Worm (Caenorhabditis elegans): ENCODE results near the gene F52H2.1.

DNA sequence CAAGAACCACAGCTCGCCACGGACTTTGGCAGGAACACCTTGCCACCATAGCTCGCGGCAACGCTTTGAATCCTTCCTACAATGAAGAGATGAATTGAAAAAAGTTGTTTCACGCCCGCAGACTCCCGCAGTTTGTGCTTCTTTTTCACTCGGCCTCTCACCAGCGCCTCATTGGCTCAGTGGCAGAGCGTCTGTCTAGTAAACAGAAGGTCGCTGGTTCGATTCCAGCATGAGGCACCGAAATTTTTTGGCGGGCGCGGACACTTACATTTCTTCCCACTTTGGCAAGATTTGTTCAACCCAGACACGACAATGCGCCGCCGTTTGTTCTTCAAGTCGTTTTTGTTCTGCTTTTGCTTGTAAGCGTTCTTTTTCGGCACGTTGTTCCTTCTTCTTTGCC is 45.0 kb upstream of the F52H2.1 start:
- TF ChIP-seq sox-4 (tag; optimal IDR thresholded peaks at IDR 0.05): no peak
- TF ChIP-seq ceh-34 (tag; optimal IDR thresholded peaks at IDR 0.05): no peak
- TF ChIP-seq hlh-8 (tag; optimal IDR thresholded peaks at IDR 0.05): no peak
- no peak for TF ChIP-seq Y22D7AL.16 (tag; optimal IDR thresholded peaks at IDR 0.05)
- no peak for TF ChIP-seq che-1 (tag; optimal IDR thresholded peaks at IDR 0.05)
- no peak for TF ChIP-seq ceh-2 (tag; optimal IDR thresholded peaks at IDR 0.05)
- TF ChIP-seq madf-2 (tag; optimal IDR thresholded peaks at IDR 0.05): no peak
- TF ChIP-seq pag-3 (tag; optimal IDR thresholded peaks at IDR 0.05; ENCODE audit: borderline replicate concordance): no peak
- TF ChIP-seq fkh-10 (GFP tag; optimal IDR thresholded peaks at IDR 0.05): no peak
